Worm (Caenorhabditis elegans) whole organism, young adult: ENCODE measurements around the gene C54F6.20.

Experiments
- F55B11.4 ChIP-seq: sonication (generic microtip); optimal IDR thresholded peaks from 2 replicates; lab custom pipeline; 2016; ENCODE audit warnings: missing compliant biosample characterization, missing genetic modification characterization, borderline replicate concordance; ENCODE audit not compliant: insufficient read depth
- die-1 ChIP-seq: sonication (generic microtip); optimal IDR thresholded peaks from 2 replicates; lab custom pipeline; 2016; ENCODE audit warnings: missing genotype, mild to moderate bottlenecking, missing genetic modification characterization, missing compliant biosample characterization
- lag-1 ChIP-seq: fragments of 200-800 bp; sonication (Bioruptor generic); IDR thresholded peaks from 2 replicates; pipeline ENCODE4 v1.3.6; 2022; ENCODE audit warnings: missing genetic modification reagents, missing genetic modification characterization, missing compliant biosample characterization

Gene C54F6.20

DNA sequence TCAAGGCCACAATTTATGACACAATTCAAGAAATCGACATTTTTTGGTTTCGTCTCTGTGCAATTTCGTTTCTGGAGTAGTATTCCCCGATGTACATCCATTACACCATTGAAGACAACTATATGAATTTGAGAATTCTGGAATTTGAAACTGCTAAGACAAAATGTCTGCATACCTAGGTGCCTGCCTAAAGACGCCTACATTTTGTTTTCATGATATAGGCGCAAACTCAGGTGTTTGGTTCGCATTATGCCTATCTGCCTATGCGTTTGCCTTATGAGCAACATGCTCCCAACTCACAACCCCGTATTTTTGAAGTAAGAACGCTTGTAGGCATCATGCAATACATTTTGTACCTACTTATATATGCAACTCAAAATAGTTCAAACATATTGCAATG lies 46.4 kb downstream of the C54F6.20 start, which contains the start of gene F19F10.14 (continued):
- no peak for TF ChIP-seq die-1 (tag; lab: Kevin White, UChicago)
- no peak for TF ChIP-seq F55B11.4 (tag; lab: Kevin White, UChicago)
- no peak for TF ChIP-seq lag-1 (GFP tag; lab: Robert Waterston, UW)
- TF ChIP-seq, all 124 proteins: peak for 0
